Worm (Caenorhabditis elegans) whole organism, mixed stage, embryonic: ENCODE results near the gene ttr-14.

Experiments used
- elt-1 ChIP-seq: sonication (generic microtip); optimal IDR thresholded peaks from 2 replicates; lab custom pipeline; 2017; ENCODE audit warnings: missing genetic modification characterization, mild to moderate bottlenecking, missing compliant biosample characterization, antibody characterized with exemption, moderate library complexity, borderline replicate concordance; ENCODE audit not compliant: insufficient read depth
- lin-13 ChIP-seq: fragments of 150-350 bp; optimal IDR thresholded peaks from 2 replicates; lab custom pipeline; 2014; ENCODE audit warnings: missing biosample characterization, missing genetic modification characterization
- nhr-28 ChIP-seq: fragments of 150-350 bp; optimal IDR thresholded peaks from 2 replicates; lab custom pipeline; 2014; ENCODE audit warnings: missing biosample characterization, missing genetic modification characterization
- pha-4 ChIP-seq: fragments of 150-350 bp; optimal IDR thresholded peaks from 2 replicates; lab custom pipeline; 2018; ENCODE audit warnings: missing biosample characterization, missing genetic modification reagents, missing genetic modification characterization
- unc-62 ChIP-seq: fragments of 150-350 bp; optimal IDR thresholded peaks from 2 replicates; lab custom pipeline; 2014; ENCODE audit warnings: missing biosample characterization, missing genetic modification reagents, missing genetic modification characterization

ce11 chrX:10780542-10781266, 6.6 kb upstream of the ttr-14 start:
- TF ChIP-seq nhr-28 (tag; lab: Kevin White, UChicago) (no peak), pha-4 (tag; lab: Kevin White, UChicago) (no peak), lin-13 (tag; lab: Kevin White, UChicago) (no peak), elt-1 (no peak), unc-62 (GFP tag; lab: Kevin White, UChicago) (no peak)
